Worm (Caenorhabditis elegans): ENCODE measurements around the gene oat-1.

oat-1 gene

ce11 chrIV:8511056-8511455 lies 38.7 kb upstream of the oat-1 start, which contains the start of gene mes-6 (continued):
- TF ChIP-seq lin-26 (GFP tag; IDR thresholded peaks at IDR 0.05) (no peak), lin-35 (GFP tag; optimal IDR thresholded peaks at IDR 0.05) (peak in 2 of 3 experiments; percentile 44 to 75), lin-54 (GFP tag; optimal IDR thresholded peaks at IDR 0.05) (peak; percentile 75), attf-3 (GFP tag; conservative IDR thresholded peaks at IDR 0.05) (no peak), xnd-1 (tag; optimal IDR thresholded peaks at IDR 0.05) (peak; percentile 59), efl-1 (GFP tag; optimal IDR thresholded peaks at IDR 0.05) (peak; percentile 92), sdz-38 (tag; optimal IDR thresholded peaks at IDR 0.05) (no peak), gei-17 (GFP tag; optimal IDR thresholded peaks at IDR 0.05) (no peak), D2030.7 (GFP tag; IDR thresholded peaks at IDR 0.05) (peak; percentile 70), nfya-1 (tag; optimal IDR thresholded peaks at IDR 0.05; ENCODE audit: borderline replicate concordance, insufficient read depth) (no peak), ceh-100 (GFP tag; IDR thresholded peaks at IDR 0.05) (no peak), somi-1 (GFP tag; optimal IDR thresholded peaks at IDR 0.05) (no peak), ztf-22 (GFP tag; optimal IDR thresholded peaks at IDR 0.05) (no peak), ztf-28 (GFP tag; IDR thresholded peaks at IDR 0.05) (no peak), pha-4 (tag; optimal IDR thresholded peaks at IDR 0.05) (no peak), cebp-1 (GFP tag; IDR thresholded peaks at IDR 0.05) (no peak), cebp-1 (tag; optimal IDR thresholded peaks at IDR 0.05) (no peak), madf-6 (GFP tag; IDR thresholded peaks at IDR 0.05) (peak; percentile 89), hlh-26 (GFP tag; conservative IDR thresholded peaks at IDR 0.05) (no peak), unc-130 (GFP tag; optimal IDR thresholded peaks at IDR 0.05) (peak; percentile 38), fkh-3 (tag; optimal IDR thresholded peaks at IDR 0.05) (no peak), cebp-2 (GFP tag; IDR thresholded peaks at IDR 0.05) (no peak), hmg-20 (GFP tag; IDR thresholded peaks at IDR 0.05) (no peak), lsy-27 (tag; optimal IDR thresholded peaks at IDR 0.05; ENCODE audit: borderline replicate concordance, insufficient read depth) (no peak), rpc-1 (optimal IDR thresholded peaks at IDR 0.05) (no peak), rpc-1 (tag; optimal IDR thresholded peaks at IDR 0.05) (no peak), ccch-3 (GFP tag; optimal IDR thresholded peaks at IDR 0.05) (no peak), lir-1 (GFP tag; conservative IDR thresholded peaks at IDR 0.05) (no peak), K11D2.4 (GFP tag; IDR thresholded peaks at IDR 0.05) (no peak), F55B11.4 (tag; optimal IDR thresholded peaks at IDR 0.05; ENCODE audit: borderline replicate concordance, insufficient read depth) (no peak), dpl-1 (GFP tag; optimal IDR thresholded peaks at IDR 0.05) (peak; percentile 85), Y95B8A.8 (GFP tag; IDR thresholded peaks at IDR 0.05) (peak; percentile 28; the same call in 1 of the 2 replicates), madf-3 (GFP tag; IDR thresholded peaks at IDR 0.05) (no peak), nhr-27 (tag; optimal IDR thresholded peaks at IDR 0.05) (no peak), zim-3 (tag; optimal IDR thresholded peaks at IDR 0.05) (no peak), hsf-1 (GFP tag; IDR thresholded peaks at IDR 0.05) (no peak), Y67H2A.10 (GFP tag; conservative IDR thresholded peaks at IDR 0.05) (no peak), F10E7.11 (tag; optimal IDR thresholded peaks at IDR 0.05) (no peak), Y79H2A.3 (GFP tag; conservative IDR thresholded peaks at IDR 0.05) (no peak), hmg-1.2 (GFP tag; IDR thresholded peaks at IDR 0.05) (peak; percentile 39; the same call in 1 of the 2 replicates), ceh-91 (GFP tag; IDR thresholded peaks at IDR 0.05) (peak; percentile 85), tbp1 (GFP tag; optimal IDR thresholded peaks at IDR 0.05) (peak; percentile 20), Y53G8AR.9 (GFP tag; conservative IDR thresholded peaks at IDR 0.05) (no peak), snpc-4 (GFP tag; optimal IDR thresholded peaks at IDR 0.05) (no peak), snpc-4 (tag; optimal IDR thresholded peaks at IDR 0.05) (peak in 1 of 4 experiments; percentile 71), dox-1 (GFP tag; IDR thresholded peaks at IDR 0.05) (peak; percentile 51), rcor-1 (GFP tag; IDR thresholded peaks at IDR 0.05) (0 out of 2 replicates have a peak, but pooled peaks have one; percentile 5), F33H1.4 (GFP tag; IDR thresholded peaks at IDR 0.05) (peak; percentile 92), let-526 (GFP tag; IDR thresholded peaks at IDR 0.05) (no peak)

All from whole organism, young adult.